Worm (Caenorhabditis elegans) whole organism, L3 larva: ENCODE results near the gene clec-65.
A peak's percentile ranks its signal among the peaks of the same experiment; 100 is the strongest.

Source experiments
- R02D3.7 ChIP-seq: fragments of 150-350 bp; optimal IDR thresholded peaks from 2 replicates; lab custom pipeline; 2014; ENCODE audit warnings: missing biosample characterization, missing genetic modification characterization
- aly-2 ChIP-seq: fragments of 150-350 bp; optimal IDR thresholded peaks from 2 replicates; lab custom pipeline; 2014; ENCODE audit warnings: missing biosample characterization, missing genetic modification characterization
- ama-1 ChIP-seq: fragments of 150-350 bp; optimal IDR thresholded peaks from 2 replicates; lab custom pipeline; 2018
- ceh-16 ChIP-seq: sonication (generic microtip); optimal IDR thresholded peaks from 2 replicates; lab custom pipeline; 2017; ENCODE audit warnings: missing biosample characterization, missing genetic modification characterization
- ceh-28 ChIP-seq: fragments of 150-350 bp; optimal IDR thresholded peaks from 2 replicates; lab custom pipeline; 2014; ENCODE audit warnings: missing biosample characterization, missing genetic modification reagents, missing genetic modification characterization
- ceh-82 ChIP-seq: fragments of 150-350 bp; optimal IDR thresholded peaks from 2 replicates; lab custom pipeline; 2014; ENCODE audit warnings: missing biosample characterization, missing genetic modification characterization
- egl-5 ChIP-seq: fragments of 150-350 bp; optimal IDR thresholded peaks from 2 replicates; lab custom pipeline; 2017; ENCODE audit warnings: missing biosample characterization, missing genetic modification reagents, missing genetic modification characterization, inconsistent platforms
- elt-1 ChIP-seq: fragments of 150-350 bp; optimal IDR thresholded peaks from 2 replicates; lab custom pipeline; 2014; ENCODE audit warnings: missing biosample characterization, missing genetic modification characterization
- elt-2 ChIP-seq: sonication (generic microtip); optimal IDR thresholded peaks from 2 replicates; lab custom pipeline; 2016; ENCODE audit warnings: missing genetic modification reagents, mild to moderate bottlenecking, missing genetic modification characterization, missing compliant biosample characterization
- elt-3 ChIP-seq, 3 experiments: fragments of 150-350 bp in 1 of 3; sonication (generic microtip) in 2 of 3; optimal IDR thresholded peaks; 2 replicates in 2 of 3; 4 replicates in 1 of 3; lab custom pipeline; 2014 to 2017; ENCODE audit warnings: missing biosample characterization in 3 of 3, missing genetic modification characterization in 3 of 3
- eor-1 ChIP-seq, 2 experiments: fragments of 150-350 bp; optimal IDR thresholded peaks; 2 replicates each; lab custom pipeline; 2014 to 2018; ENCODE audit warnings: missing biosample characterization in 2 of 2, missing genetic modification characterization in 2 of 2
- fkh-10 ChIP-seq: sonication (generic microtip); optimal IDR thresholded peaks from 2 replicates; lab custom pipeline; 2017; ENCODE audit warnings: missing biosample characterization, missing genetic modification reagents, missing genetic modification characterization
- fkh-2 ChIP-seq: fragments of 150-350 bp; optimal IDR thresholded peaks from 2 replicates; lab custom pipeline; 2014; ENCODE audit warnings: missing biosample characterization, missing genetic modification reagents, missing genetic modification characterization
- fos-1 ChIP-seq: fragments of 150-350 bp; optimal IDR thresholded peaks from 2 replicates; lab custom pipeline; 2014; ENCODE audit warnings: missing biosample characterization, missing genetic modification characterization
- hmg-11 ChIP-seq: sonication (generic microtip); optimal IDR thresholded peaks from 2 replicates; lab custom pipeline; 2016; ENCODE audit warnings: missing genetic modification characterization, missing compliant biosample characterization
- jun-1 ChIP-seq: fragments of 150-350 bp; optimal IDR thresholded peaks from 2 replicates; lab custom pipeline; 2014; ENCODE audit warnings: missing biosample characterization, missing genetic modification reagents, missing genetic modification characterization
- lin-39 ChIP-seq: fragments of 150-350 bp; optimal IDR thresholded peaks from 2 replicates; lab custom pipeline; 2018; ENCODE audit warnings: missing biosample characterization, missing genetic modification reagents, missing genetic modification characterization
- lsy-12 ChIP-seq: sonication (generic microtip); optimal IDR thresholded peaks from 2 replicates; lab custom pipeline; 2016; ENCODE audit warnings: mild to moderate bottlenecking, missing genetic modification characterization, missing compliant biosample characterization
- mdl-1 ChIP-seq: fragments of 150-350 bp; optimal IDR thresholded peaks from 2 replicates; lab custom pipeline; 2014; ENCODE audit warnings: missing biosample characterization, missing genetic modification characterization
- mml-1 ChIP-seq: fragments of 150-350 bp; sonication (generic microtip); optimal IDR thresholded peaks from 3 replicates; lab custom pipeline; 2014; ENCODE audit warnings: missing biosample characterization, missing genetic modification characterization
- nfya-1 ChIP-seq: sonication (generic microtip); optimal IDR thresholded peaks from 2 replicates; lab custom pipeline; 2017; ENCODE audit warnings: missing genetic modification characterization, mild to moderate bottlenecking, missing compliant biosample characterization, antibody characterized with exemption, moderate library complexity; ENCODE audit not compliant: insufficient read depth
- nhr-11 ChIP-seq: fragments of 150-350 bp; optimal IDR thresholded peaks from 2 replicates; lab custom pipeline; 2014; ENCODE audit warnings: missing biosample characterization, missing genetic modification characterization
- nhr-23 ChIP-seq: fragments of 150-350 bp; optimal IDR thresholded peaks from 2 replicates; lab custom pipeline; 2014; ENCODE audit warnings: missing biosample characterization, missing genetic modification reagents, missing genetic modification characterization
- nhr-237 ChIP-seq: fragments of 150-350 bp; optimal IDR thresholded peaks from 2 replicates; lab custom pipeline; 2014; ENCODE audit warnings: missing biosample characterization, missing genetic modification characterization
- nhr-25 ChIP-seq: sonication (generic microtip); optimal IDR thresholded peaks from 2 replicates; lab custom pipeline; 2017; ENCODE audit warnings: missing biosample characterization, missing genetic modification characterization
- nhr-28 ChIP-seq: fragments of 150-350 bp; optimal IDR thresholded peaks from 2 replicates; lab custom pipeline; 2014; ENCODE audit warnings: missing biosample characterization, missing genetic modification characterization
- nhr-43 ChIP-seq: sonication (generic microtip); optimal IDR thresholded peaks from 2 replicates; lab custom pipeline; 2016; ENCODE audit warnings: mild to moderate bottlenecking, missing genetic modification characterization, missing compliant biosample characterization; ENCODE audit not compliant: poor library complexity, severe bottlenecking
- nhr-67 ChIP-seq: fragments of 150-350 bp; optimal IDR thresholded peaks from 2 replicates; lab custom pipeline; 2014; ENCODE audit warnings: missing biosample characterization, missing genetic modification characterization
- nhr-76 ChIP-seq: fragments of 150-350 bp; sonication (generic microtip); optimal IDR thresholded peaks from 5 replicates; lab custom pipeline; 2014; ENCODE audit warnings: missing biosample characterization, missing genetic modification characterization
- nhr-77 ChIP-seq: fragments of 150-350 bp; optimal IDR thresholded peaks from 2 replicates; lab custom pipeline; 2014; ENCODE audit warnings: missing biosample characterization, missing genetic modification characterization
- pha-4 ChIP-seq: fragments of 150-350 bp; optimal IDR thresholded peaks from 2 replicates; lab custom pipeline; 2014; ENCODE audit warnings: missing biosample characterization, missing genetic modification reagents, missing genetic modification characterization
- pqm-1 ChIP-seq: fragments of 150-350 bp; optimal IDR thresholded peaks from 2 replicates; lab custom pipeline; 2017; ENCODE audit warnings: missing biosample characterization, missing genetic modification characterization, inconsistent platforms
- sea-2 ChIP-seq: fragments of 150-350 bp; sonication (generic microtip); optimal IDR thresholded peaks from 4 replicates; lab custom pipeline; 2014; ENCODE audit warnings: missing biosample characterization, missing genetic modification reagents, missing genetic modification characterization
- skn-1 ChIP-seq: fragments of 150-350 bp; optimal IDR thresholded peaks from 2 replicates; lab custom pipeline; 2014; ENCODE audit warnings: missing biosample characterization, missing genetic modification characterization
- snpc-4 ChIP-seq: fragments of 150-350 bp; optimal IDR thresholded peaks from 2 replicates; lab custom pipeline; 2014; ENCODE audit warnings: missing biosample characterization, missing genetic modification characterization
- unc-39 ChIP-seq: sonication (generic microtip); optimal IDR thresholded peaks from 4 replicates; lab custom pipeline; 2017; ENCODE audit warnings: missing biosample characterization, missing genetic modification characterization
- unc-62 ChIP-seq: fragments of 150-350 bp; sonication (generic microtip); optimal IDR thresholded peaks from 4 replicates; lab custom pipeline; 2014; ENCODE audit warnings: missing biosample characterization, missing genetic modification reagents, missing genetic modification characterization
- zag-1 ChIP-seq: fragments of 150-350 bp; optimal IDR thresholded peaks from 2 replicates; lab custom pipeline; 2014; ENCODE audit warnings: missing biosample characterization, missing genetic modification characterization
- ztf-4 ChIP-seq: fragments of 150-350 bp; optimal IDR thresholded peaks from 2 replicates; lab custom pipeline; 2014; ENCODE audit warnings: missing biosample characterization, missing genetic modification characterization

Gene clec-65

ce11 chrII:12930138-12930537 is 29.0 kb downstream of the clec-65 start:
- TF ChIP-seq aly-2 (no peak), elt-2 (tag; lab: Kevin White, UChicago) (peak; percentile 69), pqm-1 (tag; lab: Kevin White, UChicago) (peak; percentile 22)

- TF ChIP-seq pqm-1 (tag; lab: Kevin White, UChicago), result peak; percentile 77
- TF ChIP-seq pha-4, result peak; percentile 24
- TF ChIP-seq elt-2 (tag; lab: Kevin White, UChicago), result peak; percentile 95
- TF ChIP-seq fos-1 (tag; lab: Kevin White, UChicago), result no peak
These were observed 30.4 kb downstream of the clec-65 start, which contains the start of gene dct-18 for ce11 chrII:12931456-12931923. Gene dct-18, plus strand, starts transcription at chrII:12931873.

DNA sequence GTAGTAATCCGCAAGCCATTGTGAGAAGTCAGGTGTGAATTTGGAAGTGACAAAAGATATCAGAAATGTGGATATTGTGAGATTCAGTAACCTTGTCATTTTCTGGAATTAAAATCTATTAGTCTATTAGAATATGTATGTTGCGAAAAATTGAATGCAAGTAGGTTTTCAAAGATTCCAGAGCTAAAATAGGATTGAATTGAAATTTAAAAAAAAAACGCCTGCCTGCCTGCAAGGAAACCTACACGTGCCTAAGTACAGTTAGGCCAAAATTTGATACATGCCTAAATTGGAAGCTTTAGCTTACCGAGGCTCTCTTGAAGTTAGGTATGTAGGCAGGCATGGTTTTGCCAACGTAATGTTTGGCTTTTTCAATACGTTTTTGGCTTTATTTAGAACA is 34.1 kb downstream of the clec-65 start, which contains the start of gene lips-9:
Gene lips-9, minus strand, starts transcription at position 101 of the 400 bp plus-strand sequence.
- TF ChIP-seq mdl-1 (tag; lab: Kevin White, UChicago) (no peak), sea-2 (GFP tag; lab: Kevin White, UChicago) (no peak), nhr-237 (no peak), lin-39 (tag; lab: Kevin White, UChicago) (no peak), eor-1 (tag; optimal IDR thresholded peaks at IDR 0.05; lab: Kevin White, UChicago) (no peak), nhr-77 (no peak)

- TF ChIP-seq pha-4 (no peak), nhr-23 (tag; lab: Kevin White, UChicago) (peak; percentile 32), elt-3 (tag; optimal IDR thresholded peaks at IDR 0.05; lab: Kevin White, UChicago) (peak in 1 of 3 experiments; percentile 25), nhr-25 (peak; percentile 24)
- TF ChIP-seq, all 47 proteins: peak for 3
These were observed 38.0 kb downstream of the clec-65 start for ce11 chrII:12939161-12939560.

ce11 chrII:12939801-12940200 is 38.7 kb downstream of the clec-65 start, which contains the start of gene arrd-10:
Gene arrd-10, plus strand, starts transcription at chrII:12940101.
- TF ChIP-seq nhr-76 (tag; lab: Kevin White, UChicago), result no peak
- no peak for TF ChIP-seq eor-1 (tag; optimal IDR thresholded peaks at IDR 0.05; lab: Kevin White, UChicago)
- no peak for TF ChIP-seq pha-4
- TF ChIP-seq ztf-4 (tag; lab: Kevin White, UChicago), result no peak
- no peak for TF ChIP-seq skn-1
- no peak for TF ChIP-seq snpc-4 (tag; lab: Kevin White, UChicago)
- no peak for TF ChIP-seq R02D3.7 (tag; lab: Kevin White, UChicago)
- no peak for TF ChIP-seq pqm-1 (tag; lab: Kevin White, UChicago)
- TF ChIP-seq ama-1 (lab: Kevin White, UChicago), result no peak
- no peak for TF ChIP-seq nhr-28 (tag; lab: Kevin White, UChicago)
- no peak for TF ChIP-seq mml-1
- no peak for TF ChIP-seq egl-5 (tag; lab: Kevin White, UChicago)
- no peak for TF ChIP-seq unc-62 (GFP tag; lab: Kevin White, UChicago)
- TF ChIP-seq nhr-11 (tag; lab: Kevin White, UChicago), result no peak
- TF ChIP-seq ceh-82 (tag; lab: Kevin White, UChicago), result no peak

DNA sequence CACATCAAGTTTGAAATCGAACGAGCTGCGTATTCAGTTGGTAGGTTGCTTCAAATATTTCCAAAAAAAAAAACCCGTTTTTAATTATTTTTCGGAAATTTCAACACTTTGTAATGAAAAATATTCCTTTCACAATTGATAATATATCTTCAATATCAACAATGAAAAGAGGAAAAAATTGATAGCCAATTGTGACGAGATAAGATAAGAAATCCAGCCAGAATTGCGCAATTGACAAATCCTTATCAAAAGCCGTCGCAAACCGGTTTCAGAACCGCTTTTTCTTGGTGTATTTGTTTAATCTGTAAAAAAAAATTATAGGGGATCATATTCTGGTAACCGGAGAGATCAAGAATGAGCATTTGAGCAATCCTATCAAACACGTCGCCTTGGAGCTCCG is 41.4 kb downstream of the clec-65 start:
- TF ChIP-seq nhr-43 (peak; percentile 68), elt-3 (tag; optimal IDR thresholded peaks at IDR 0.05; lab: Kevin White, UChicago) (peak; percentile 51 to 85 (median 83)), nhr-23 (tag; lab: Kevin White, UChicago) (peak; percentile 45), pqm-1 (tag; lab: Kevin White, UChicago) (no peak)

- TF ChIP-seq pqm-1 (tag; lab: Kevin White, UChicago) (peak; percentile 88), ztf-4 (tag; lab: Kevin White, UChicago) (peak; percentile 41), lsy-12 (tag; lab: Kevin White, UChicago) (peak; percentile 91), ceh-82 (tag; lab: Kevin White, UChicago) (peak; percentile 89), sea-2 (GFP tag; lab: Kevin White, UChicago) (no peak), nhr-77 (peak; percentile 86), elt-2 (tag; lab: Kevin White, UChicago) (peak; percentile 87), fkh-10 (GFP tag; lab: Kevin White, UChicago) (no peak), unc-39 (tag; lab: Kevin White, UChicago) (no peak), mdl-1 (tag; lab: Kevin White, UChicago) (peak; percentile 20), zag-1 (tag; lab: Kevin White, UChicago) (peak; percentile 52), ceh-16 (peak; percentile 23), nfya-1 (tag; lab: Kevin White, UChicago) (peak; percentile 88), fos-1 (tag; lab: Kevin White, UChicago) (peak; percentile 17), fkh-2 (tag; lab: Kevin White, UChicago) (peak; percentile 51), nhr-28 (tag; lab: Kevin White, UChicago) (peak; percentile 78), nhr-67 (tag; lab: Kevin White, UChicago) (no peak), nhr-11 (tag; lab: Kevin White, UChicago) (peak; percentile 21), pha-4 (peak; percentile 87), jun-1 (tag; lab: Kevin White, UChicago) (peak; percentile 95), hmg-11 (tag; lab: Kevin White, UChicago) (peak; percentile 96), ceh-28 (tag; lab: Kevin White, UChicago) (peak; percentile 86), elt-1 (no peak)
These were observed 43.5 kb downstream of the clec-65 start for ce11 chrII:12944587-12945126.
